Worm (Caenorhabditis elegans): Measurements from ENCODE around the gene sta-2.

DNA sequence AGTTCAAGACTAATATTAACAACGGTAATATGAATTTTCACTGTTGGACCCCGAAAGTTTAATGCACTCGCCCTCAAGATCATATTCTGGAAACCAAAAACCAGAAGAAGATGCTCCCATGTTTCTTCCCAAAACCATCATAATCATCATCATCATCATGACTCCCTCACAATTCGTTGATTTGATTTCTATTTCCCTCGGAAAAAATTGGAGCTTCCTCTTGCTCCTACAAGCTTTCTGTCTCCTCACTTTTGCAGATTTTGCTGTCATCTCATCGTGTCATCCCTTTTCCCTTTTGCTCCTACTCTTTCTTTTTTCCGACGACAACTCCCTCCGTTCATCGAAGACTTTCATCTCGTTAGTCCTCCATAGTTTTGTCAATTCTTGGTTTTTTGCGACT, 31.0 kb downstream of the sta-2 start, which contains the start of gene F46B6.2:
- TF ChIP-seq elt-3 (tag; optimal IDR thresholded peaks at IDR 0.05) (no peak), ama-1 (optimal IDR thresholded peaks at IDR 0.05) (no peak), dpl-1 (GFP tag; optimal IDR thresholded peaks at IDR 0.05) (no peak), rnt-1 (tag; optimal IDR thresholded peaks at IDR 0.05) (no peak), mef-2 (tag; optimal IDR thresholded peaks at IDR 0.05) (no peak), nhr-237 (tag; optimal IDR thresholded peaks at IDR 0.05) (no peak), sptf-1 (tag; optimal IDR thresholded peaks at IDR 0.05) (no peak)

Data from whole organism, L1 larva.